Worm (Caenorhabditis elegans): ENCODE measurements around the gene C07C7.1.

The C07C7.1 gene

DNA sequence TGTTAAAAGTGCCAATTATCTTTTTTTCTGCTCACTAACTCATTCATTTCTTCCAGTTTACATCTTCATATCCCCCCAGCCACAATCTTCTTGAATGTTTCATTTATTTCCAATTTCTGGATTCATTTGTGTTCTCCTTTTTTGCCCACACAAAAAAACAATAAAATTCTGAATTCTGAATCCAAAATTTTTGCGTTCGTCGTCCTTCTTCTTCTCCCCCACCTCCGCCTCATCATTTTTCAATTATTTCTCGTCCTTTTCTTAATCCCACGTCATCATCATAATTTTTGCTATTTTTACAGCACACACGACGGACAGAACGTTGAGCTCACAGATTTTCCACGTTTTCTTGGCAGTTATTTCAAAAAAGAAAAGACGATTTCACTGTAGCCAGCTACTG lies at the start of gene C07C7.1:
Gene C07C7.1 (plus strand): TSS at position 301 of the 400 bp plus-strand sequence.
- no peak for TF ChIP-seq flh-1 (GFP tag; optimal IDR thresholded peaks at IDR 0.05)

DNA sequence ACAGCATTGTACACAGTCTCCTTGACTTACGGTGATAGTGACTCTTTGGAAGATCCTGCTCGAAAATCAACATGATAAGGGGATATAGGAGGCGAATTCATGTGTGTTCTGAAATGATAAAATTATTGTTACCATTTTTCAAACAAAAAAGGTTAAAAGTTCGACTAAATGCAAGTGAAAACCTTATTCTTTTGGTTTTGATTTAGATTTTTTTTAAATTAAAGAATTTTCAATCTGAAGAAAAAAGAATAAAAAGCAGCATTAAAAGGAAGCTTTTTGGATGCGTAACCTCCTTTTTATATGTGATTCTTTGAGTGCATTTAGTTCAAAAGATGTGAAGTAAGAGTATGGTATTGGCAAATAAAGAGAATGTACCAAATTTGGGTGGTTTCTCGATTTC lies 49.3 kb upstream of the C07C7.1 start, which contains the start of gene delm-1:
Gene delm-1 (minus strand): TSS at position 101 of the 400 bp plus-strand sequence.
- no peak for TF ChIP-seq nhr-237 (tag; optimal IDR thresholded peaks at IDR 0.05)
- TF ChIP-seq mls-2 (tag; optimal IDR thresholded peaks at IDR 0.05), result no peak

DNA sequence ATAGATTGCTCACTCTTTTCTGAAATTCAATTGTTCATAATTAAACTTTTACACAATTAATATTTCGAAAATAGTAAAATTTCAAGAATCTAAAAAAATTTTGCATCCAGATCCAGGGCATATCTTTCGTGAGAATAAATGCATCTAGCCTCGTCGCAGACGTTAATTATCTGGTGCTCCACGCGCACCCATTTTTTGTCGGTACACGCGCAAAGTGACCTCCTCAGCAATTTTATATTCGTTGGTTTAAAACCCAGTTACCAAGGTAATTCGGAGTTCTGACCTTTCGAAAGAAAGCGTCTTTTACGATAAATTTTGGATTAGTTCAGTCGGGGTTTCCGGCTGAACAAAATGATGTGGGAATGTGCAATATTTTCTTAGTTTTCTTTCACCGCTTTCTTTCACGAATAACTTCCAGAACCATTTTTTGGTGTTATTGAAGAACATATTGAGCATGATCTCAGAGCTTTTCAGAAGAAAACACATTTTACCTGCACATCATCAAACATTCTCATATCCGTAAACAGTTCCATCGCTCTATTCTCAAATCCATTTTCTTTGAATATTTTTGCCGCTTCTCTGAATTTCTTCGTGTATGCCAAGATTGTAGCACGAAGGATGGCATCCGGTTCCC lies 44.4 kb upstream of the C07C7.1 start:
- TF ChIP-seq lin-32 (GFP tag; optimal IDR thresholded peaks at IDR 0.05) (no peak), nhr-76 (tag; optimal IDR thresholded peaks at IDR 0.05) (no peak), mls-2 (tag; optimal IDR thresholded peaks at IDR 0.05) (no peak)

DNA sequence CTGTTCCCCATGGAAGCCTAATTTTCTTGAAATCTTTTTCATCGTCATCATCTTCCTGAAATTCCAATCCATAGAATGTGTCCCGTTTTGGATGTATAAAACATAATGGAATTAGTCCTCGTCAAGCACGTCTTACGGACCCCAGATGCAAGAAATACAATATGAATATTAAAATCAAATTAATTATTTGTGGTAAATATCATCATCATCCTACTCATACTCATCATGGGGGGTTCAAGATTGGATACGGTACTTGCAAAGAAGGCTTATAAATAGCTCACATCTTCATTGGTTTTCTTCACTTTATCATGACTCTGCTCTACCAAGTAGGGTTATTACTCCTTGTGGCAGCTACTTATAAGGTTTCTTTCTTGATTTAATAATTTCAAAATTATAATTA lies 40.2 kb upstream of the C07C7.1 start, which contains the start of gene flp-1:
Gene flp-1 (plus strand): TSS at position 301 of the 400 bp plus-strand sequence.
- TF ChIP-seq ces-1 (GFP tag; optimal IDR thresholded peaks at IDR 0.05), result peak; percentile 70
- no peak for TF ChIP-seq mab-5 (tag; optimal IDR thresholded peaks at IDR 0.05)

DNA sequence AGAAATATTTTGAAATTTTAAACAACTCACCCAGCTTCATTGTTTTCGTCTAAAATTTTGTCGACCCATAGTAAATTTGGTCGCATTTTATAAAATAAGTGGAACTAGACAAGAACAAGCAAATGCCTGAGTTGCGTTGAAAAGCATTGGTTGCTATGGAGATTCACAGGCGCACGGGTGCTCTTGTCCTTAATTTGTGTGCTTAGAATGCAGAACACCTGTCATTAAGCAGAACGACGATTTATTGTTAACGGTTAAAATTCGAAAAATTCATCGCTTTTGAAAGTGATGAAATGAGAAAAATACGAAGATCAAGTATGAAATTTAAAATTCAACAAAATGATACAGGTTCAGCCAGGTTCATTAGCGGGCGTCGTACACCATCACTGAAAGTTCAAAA lies 38.5 kb upstream of the C07C7.1 start, which contains the start of gene daf-10:
Gene daf-10 (minus strand): TSS at position 101 of the 400 bp plus-strand sequence.
- no peak for TF ChIP-seq ceh-43 (GFP tag; optimal IDR thresholded peaks at IDR 0.05)
- no peak for TF ChIP-seq unc-39 (tag; optimal IDR thresholded peaks at IDR 0.05)
- no peak for TF ChIP-seq M03D4.4 (tag; optimal IDR thresholded peaks at IDR 0.05)
- no peak for TF ChIP-seq bed-3 (GFP tag; optimal IDR thresholded peaks at IDR 0.05)
- no peak for TF ChIP-seq ces-1 (GFP tag; optimal IDR thresholded peaks at IDR 0.05)
- no peak for TF ChIP-seq mls-2 (tag; optimal IDR thresholded peaks at IDR 0.05)

DNA sequence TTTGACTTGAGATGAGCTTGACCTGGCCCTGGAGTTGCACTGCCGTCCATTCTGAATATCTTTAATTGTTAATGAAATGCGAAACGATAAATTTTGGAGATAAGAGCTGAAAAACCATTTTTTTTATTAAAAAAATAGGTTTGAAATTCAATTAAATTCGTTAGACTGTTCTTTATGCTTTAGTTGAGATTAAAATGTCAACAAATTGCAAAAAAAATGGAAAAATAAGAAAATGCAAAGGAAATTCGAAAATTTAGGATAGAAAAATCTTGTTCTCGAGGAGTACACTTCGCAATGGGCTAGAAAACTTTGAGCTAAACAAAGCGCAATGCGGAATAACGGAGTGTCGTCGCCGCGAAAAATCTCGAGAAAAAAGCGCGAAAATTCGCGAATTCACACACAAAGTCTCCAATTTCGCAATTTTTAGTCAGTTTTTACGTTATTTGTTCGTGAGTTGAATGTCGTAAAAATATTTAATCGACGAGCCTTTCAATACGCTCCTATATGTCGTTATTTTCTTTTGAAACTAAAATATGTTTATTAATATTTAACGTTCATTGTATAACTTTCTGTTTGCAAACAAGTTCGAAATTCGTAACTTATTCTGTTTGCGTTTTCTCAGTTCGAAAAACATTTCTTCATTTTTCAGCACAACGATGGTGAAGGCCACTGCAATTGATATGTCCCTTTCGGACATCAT lies 37.7 kb upstream of the C07C7.1 start, which contains the start of the genes rpb-12 and aly-2:
Gene rpb-12 (minus strand): TSS at position 51 of the 700 bp plus-strand sequence.
Gene aly-2 (plus strand): TSS at position 650 of the 700 bp plus-strand sequence.
- TF ChIP-seq mep-1 (tag; optimal IDR thresholded peaks at IDR 0.05) (peak; percentile 4), cnd-1 (tag; optimal IDR thresholded peaks at IDR 0.05) (no peak), pha-4 (tag; optimal IDR thresholded peaks at IDR 0.05) (peak; percentile 46)

DNA sequence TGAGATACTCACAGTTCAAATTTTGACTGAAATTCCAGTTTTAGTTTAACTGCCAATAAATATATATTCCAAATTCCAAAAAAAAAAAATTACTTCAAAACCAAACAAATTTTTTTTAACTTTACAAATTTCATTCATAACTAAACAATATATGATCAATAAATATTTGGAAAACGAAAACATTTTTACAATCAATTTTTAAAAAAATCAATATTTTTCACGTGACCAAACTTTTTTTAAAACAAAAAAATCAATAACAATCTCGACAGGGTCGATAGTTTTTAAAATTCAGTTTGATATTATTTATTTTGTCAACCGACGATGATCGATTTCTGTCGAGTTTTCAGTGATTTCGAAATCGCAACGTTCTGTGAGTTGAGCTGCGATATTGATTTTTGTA lies 34.5 kb upstream of the C07C7.1 start, which contains the start of gene F23B2.7:
Gene F23B2.7 (plus strand): TSS at position 301 of the 400 bp plus-strand sequence.
- TF ChIP-seq lin-13 (tag; optimal IDR thresholded peaks at IDR 0.05) (no peak), elt-1 (tag; optimal IDR thresholded peaks at IDR 0.05; ENCODE audit: borderline replicate concordance, insufficient read depth) (no peak), unc-120 (tag; optimal IDR thresholded peaks at IDR 0.05; ENCODE audit: poor library complexity, severe bottlenecking) (no peak)

DNA sequence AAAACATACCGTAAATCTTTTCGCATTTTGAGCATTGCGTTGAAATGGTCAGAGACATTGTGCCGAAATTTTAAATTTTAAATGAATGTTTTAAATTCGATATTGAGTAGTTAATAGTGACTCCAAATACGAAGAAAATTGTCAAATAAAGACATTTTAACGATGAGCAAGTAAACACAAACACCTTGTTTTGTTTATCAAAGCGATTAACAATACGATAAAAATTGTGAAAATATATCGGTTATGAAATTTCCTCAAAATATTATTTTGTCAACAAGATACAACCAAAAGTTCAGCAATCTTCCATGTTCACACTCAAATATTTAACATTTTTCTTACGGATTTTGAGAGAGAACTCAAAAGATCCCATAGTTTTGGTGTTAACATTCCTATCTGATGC lies 30.4 kb upstream of the C07C7.1 start, which contains the start of gene F23B2.10:
Gene F23B2.10 (minus strand): TSS at position 101 of the 400 bp plus-strand sequence.
- no peak for TF ChIP-seq lin-13 (tag; optimal IDR thresholded peaks at IDR 0.05)
- no peak for TF ChIP-seq ceh-39 (tag; optimal IDR thresholded peaks at IDR 0.05)
- no peak for TF ChIP-seq hlh-1 (tag; optimal IDR thresholded peaks at IDR 0.05)

DNA sequence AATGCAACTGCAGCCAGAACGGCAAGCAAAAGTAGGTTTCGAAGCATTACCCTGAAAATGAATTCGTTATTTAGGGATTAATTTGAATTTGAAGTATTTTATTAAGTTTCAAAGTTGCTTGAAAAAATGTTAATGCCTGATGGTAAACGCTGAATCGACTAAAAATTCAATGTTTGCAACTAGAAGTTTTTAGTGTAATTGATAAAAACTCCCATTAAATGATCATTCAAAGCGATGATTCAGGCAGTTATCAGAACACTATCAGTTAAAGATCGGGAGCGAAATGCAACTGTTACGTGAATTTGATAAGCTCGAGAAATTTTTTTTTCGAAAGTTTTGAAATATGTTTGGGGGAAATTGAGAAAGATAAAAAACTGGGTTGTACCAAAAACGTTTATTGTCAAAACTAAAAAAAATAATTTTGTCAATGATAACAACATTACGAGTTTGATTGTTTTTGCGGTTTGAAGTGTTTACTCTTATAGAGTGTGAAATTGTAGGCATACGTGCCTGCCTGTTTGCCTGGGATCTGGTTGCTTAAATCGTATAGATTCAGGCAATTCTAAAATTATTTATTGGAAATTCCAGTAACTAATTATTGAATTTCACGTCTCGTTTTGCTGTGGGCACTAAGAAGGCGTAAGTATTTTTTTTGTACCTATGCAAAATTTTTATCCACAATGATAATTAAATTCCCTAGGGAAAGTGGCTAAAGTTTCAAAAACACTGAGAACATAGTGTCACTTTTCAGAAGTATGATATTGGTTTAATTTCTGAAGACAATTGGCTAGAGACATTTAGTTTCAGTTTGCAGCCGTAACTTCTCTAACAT lies 25.5 kb upstream of the C07C7.1 start, which contains the start of gene pcp-3:
Gene pcp-3 (minus strand): TSS at position 51 of the 832 bp plus-strand sequence.
- TF ChIP-seq nhr-76 (tag; optimal IDR thresholded peaks at IDR 0.05) (no peak), ham-2 (GFP tag; optimal IDR thresholded peaks at IDR 0.05) (no peak), nhr-28 (tag; optimal IDR thresholded peaks at IDR 0.05) (no peak), nhr-12 (tag; optimal IDR thresholded peaks at IDR 0.05) (no peak), drap-1 (GFP tag; optimal IDR thresholded peaks at IDR 0.05) (no peak), cnd-1 (tag; optimal IDR thresholded peaks at IDR 0.05) (no peak), snpc-4 (tag; optimal IDR thresholded peaks at IDR 0.05) (no peak), sptf-1 (tag; optimal IDR thresholded peaks at IDR 0.05) (no peak), lin-13 (tag; optimal IDR thresholded peaks at IDR 0.05) (no peak), mab-5 (tag; optimal IDR thresholded peaks at IDR 0.05) (no peak), ceh-39 (tag; optimal IDR thresholded peaks at IDR 0.05) (no peak), ces-1 (GFP tag; optimal IDR thresholded peaks at IDR 0.05) (no peak), zip-8 (tag; optimal IDR thresholded peaks at IDR 0.05) (no peak)
